Worm (Caenorhabditis elegans): ENCODE measurements around the gene unc-18.
A peak's percentile ranks its signal among the peaks of the same experiment; 100 is the strongest.

Gene unc-18

DNA sequence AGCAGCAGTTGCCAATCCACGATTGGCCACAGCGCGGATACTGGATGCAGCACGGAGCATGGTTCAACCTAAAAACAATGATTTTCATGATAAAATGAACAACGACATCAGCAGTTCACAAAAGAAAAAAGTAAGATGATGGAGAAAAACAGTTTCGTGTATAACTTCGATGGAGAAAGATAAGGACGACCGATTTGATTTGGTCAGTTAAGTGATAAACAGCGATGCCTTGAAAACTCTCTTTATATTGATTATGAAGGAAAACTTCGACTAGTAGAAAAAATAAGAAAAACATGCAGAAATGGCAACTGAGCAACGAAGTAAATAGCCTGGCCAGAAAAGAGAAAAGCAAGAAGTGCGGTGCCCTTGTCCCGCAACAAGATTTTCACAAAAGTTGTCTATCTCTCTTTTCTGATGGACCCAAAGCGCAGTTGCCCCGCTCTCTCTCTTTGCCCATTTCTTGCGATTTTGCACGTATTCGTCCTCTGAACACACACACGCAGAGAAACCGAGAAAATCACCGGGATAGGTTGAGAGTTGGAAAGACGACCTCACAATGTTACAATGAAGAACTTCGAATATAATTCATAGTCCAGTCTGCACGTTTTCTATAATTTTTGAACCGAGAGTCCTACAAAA, 21.7 kb upstream of the unc-18 start, which contains the start of gene pcca-1:
TSS of gene pcca-1 (minus strand) at position 68 of the 639 bp plus-strand sequence.
- TF ChIP-seq nhr-80 (tag; optimal IDR thresholded peaks at IDR 0.05) (peak; percentile 13), pbrm-1 (GFP tag; IDR thresholded peaks at IDR 0.05) (no peak), ama-1 (optimal IDR thresholded peaks at IDR 0.05) (peak; percentile 32), ama-1 (GFP tag; optimal IDR thresholded peaks at IDR 0.05) (no peak), attf-3 (GFP tag; conservative IDR thresholded peaks at IDR 0.05) (no peak), lsy-27 (tag; optimal IDR thresholded peaks at IDR 0.05; ENCODE audit: borderline replicate concordance, insufficient read depth) (no peak)

- TF ChIP-seq tbp1 (GFP tag; optimal IDR thresholded peaks at IDR 0.05) (peak; percentile 6), ama-1 (optimal IDR thresholded peaks at IDR 0.05) (peak; percentile 34), ama-1 (GFP tag; optimal IDR thresholded peaks at IDR 0.05) (no peak), efl-1 (GFP tag; optimal IDR thresholded peaks at IDR 0.05) (peak; percentile 25), ceh-27 (GFP tag; optimal IDR thresholded peaks at IDR 0.05) (peak; percentile 13), K11D2.4 (GFP tag; IDR thresholded peaks at IDR 0.05) (no peak), let-526 (GFP tag; IDR thresholded peaks at IDR 0.05) (no peak), C06A6.2 (GFP tag; conservative IDR thresholded peaks at IDR 0.05) (0 out of 2 replicates have a peak, but pooled peaks have one; percentile 25), sea-2 (GFP tag; IDR thresholded peaks at IDR 0.05) (no peak), unc-130 (GFP tag; optimal IDR thresholded peaks at IDR 0.05) (no peak), zim-3 (tag; optimal IDR thresholded peaks at IDR 0.05) (no peak), lag-1 (GFP tag; IDR thresholded peaks at IDR 0.05) (no peak), hmg-20 (GFP tag; IDR thresholded peaks at IDR 0.05) (no peak), nfya-2 (GFP tag; IDR thresholded peaks at IDR 0.05) (no peak), F23B12.7 (tag; optimal IDR thresholded peaks at IDR 0.05; ENCODE audit: insufficient read depth) (peak; percentile 24), hmg-1.2 (GFP tag; IDR thresholded peaks at IDR 0.05) (peak; percentile 17; the same call in 1 of the 2 replicates), ceh-58 (GFP tag; IDR thresholded peaks at IDR 0.05) (no peak), nhr-80 (tag; optimal IDR thresholded peaks at IDR 0.05) (peak; percentile 45), snpc-3.4 (tag; optimal IDR thresholded peaks at IDR 0.05) (no peak), Y53F4B.3 (GFP tag; IDR thresholded peaks at IDR 0.05) (no peak), mcd-1 (GFP tag; IDR thresholded peaks at IDR 0.05) (peak; percentile 63), ztf-26 (tag; optimal IDR thresholded peaks at IDR 0.05) (peak; percentile 6)
Observed at ce11 chrX:7661628-7662027, 21.1 kb upstream of the unc-18 start.

DNA sequence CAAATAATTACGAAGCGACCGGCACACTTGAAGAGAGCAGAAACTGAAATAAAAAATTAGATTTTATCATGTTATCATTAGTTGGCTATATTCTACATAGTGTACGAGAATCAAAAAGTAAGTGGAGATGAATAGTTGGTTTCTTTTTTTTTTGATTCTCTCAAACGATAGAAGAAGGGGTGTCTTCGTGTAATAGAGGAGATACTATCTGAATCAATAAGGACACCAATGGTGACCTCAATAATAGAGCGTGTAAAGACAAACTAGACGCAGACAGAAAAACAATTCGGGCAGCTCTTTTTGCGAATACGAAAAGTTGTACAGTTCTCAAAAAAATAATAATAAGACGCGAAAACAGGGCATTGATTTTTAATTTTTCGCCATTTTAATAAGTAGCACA, 20.2 kb upstream of the unc-18 start:
- TF ChIP-seq hmg-20 (GFP tag; IDR thresholded peaks at IDR 0.05) (no peak), mes-4 (tag; optimal IDR thresholded peaks at IDR 0.05) (no peak), unc-62 (GFP tag; optimal IDR thresholded peaks at IDR 0.05) (no peak), tlf-1 (GFP tag; optimal IDR thresholded peaks at IDR 0.05) (no peak), F23B12.7 (tag; optimal IDR thresholded peaks at IDR 0.05; ENCODE audit: insufficient read depth) (no peak), F49E8.2 (tag; optimal IDR thresholded peaks at IDR 0.05; ENCODE audit: insufficient read depth) (no peak), ccch-3 (GFP tag; optimal IDR thresholded peaks at IDR 0.05) (no peak), snpc-1.3 (tag; optimal IDR thresholded peaks at IDR 0.05; ENCODE audit: insufficient read depth) (no peak)

ce11 chrX:7664419-7664818, 18.3 kb upstream of the unc-18 start:
- no peak for TF ChIP-seq madf-10 (tag; optimal IDR thresholded peaks at IDR 0.05)
- no peak for TF ChIP-seq sdz-38 (tag; optimal IDR thresholded peaks at IDR 0.05)
- no peak for TF ChIP-seq rec-8 (tag; optimal IDR thresholded peaks at IDR 0.05)
- no peak for TF ChIP-seq fkh-3 (tag; optimal IDR thresholded peaks at IDR 0.05)
- no peak for TF ChIP-seq snpc-3.4 (tag; optimal IDR thresholded peaks at IDR 0.05)
- TF ChIP-seq dpff-1 (tag; optimal IDR thresholded peaks at IDR 0.05), result no peak
- TF ChIP-seq him-1 (tag; optimal IDR thresholded peaks at IDR 0.05), result no peak
- no peak for TF ChIP-seq ccch-3 (GFP tag; optimal IDR thresholded peaks at IDR 0.05)
- no peak for TF ChIP-seq madf-6 (GFP tag; IDR thresholded peaks at IDR 0.05)
- no peak for TF ChIP-seq madf-3 (GFP tag; IDR thresholded peaks at IDR 0.05)
- TF ChIP-seq ceh-79 (tag; optimal IDR thresholded peaks at IDR 0.05), result no peak
- TF ChIP-seq nhr-27 (tag; optimal IDR thresholded peaks at IDR 0.05), result no peak
- no peak for TF ChIP-seq cebp-1 (GFP tag; IDR thresholded peaks at IDR 0.05)
- TF ChIP-seq cebp-1 (tag; optimal IDR thresholded peaks at IDR 0.05), result no peak
- TF ChIP-seq snpc-1.1 (tag; optimal IDR thresholded peaks at IDR 0.05; ENCODE audit: insufficient read depth), result no peak
- TF ChIP-seq snpc-1.3 (tag; optimal IDR thresholded peaks at IDR 0.05; ENCODE audit: insufficient read depth), result no peak
